Worm (Caenorhabditis elegans) whole organism, L1 larva: Measurements from ENCODE around the gene tftc-3.

ENCODE experiments used
- C04F5.9 ChIP-seq: sonication (generic microtip); optimal IDR thresholded peaks from 2 replicates; lab custom pipeline; 2016; ENCODE audit warnings: missing genetic modification characterization, missing compliant biosample characterization
- C34B4.2 ChIP-seq: sonication (generic microtip); optimal IDR thresholded peaks from 2 replicates; lab custom pipeline; 2017; ENCODE audit warnings: mild to moderate bottlenecking, missing genetic modification characterization, missing compliant biosample characterization
- isw-1 ChIP-seq: fragments of 200-800 bp; sonication (Bioruptor generic); IDR thresholded peaks from 2 replicates; pipeline ENCODE4 v1.3.6; 2022; ENCODE audit warnings: missing genetic modification characterization, missing compliant biosample characterization
- lsy-2 ChIP-seq, 2 experiments: fragments of 150-350 bp; optimal IDR thresholded peaks; 2 replicates each; lab custom pipeline; 2014; ENCODE audit warnings: missing biosample characterization in 2 of 2, missing genetic modification characterization in 2 of 2
- nhr-28 ChIP-seq: fragments of 150-350 bp; optimal IDR thresholded peaks from 2 replicates; lab custom pipeline; 2014; ENCODE audit warnings: missing biosample characterization, missing genetic modification characterization
- pqm-1 ChIP-seq: sonication (generic microtip); optimal IDR thresholded peaks from 3 replicates; lab custom pipeline; 2017; ENCODE audit warnings: missing biosample characterization, missing genetic modification characterization
- snpc-4 ChIP-seq: fragments of 150-350 bp; optimal IDR thresholded peaks from 2 replicates; lab custom pipeline; 2014; ENCODE audit warnings: missing biosample characterization, missing genetic modification characterization
- unc-62 ChIP-seq: fragments of 150-350 bp; optimal IDR thresholded peaks from 2 replicates; lab custom pipeline; 2014; ENCODE audit warnings: missing biosample characterization, missing genetic modification reagents, missing genetic modification characterization
- zag-1 ChIP-seq: fragments of 150-350 bp; optimal IDR thresholded peaks from 2 replicates; lab custom pipeline; 2014; ENCODE audit warnings: missing biosample characterization, missing genetic modification characterization

DNA sequence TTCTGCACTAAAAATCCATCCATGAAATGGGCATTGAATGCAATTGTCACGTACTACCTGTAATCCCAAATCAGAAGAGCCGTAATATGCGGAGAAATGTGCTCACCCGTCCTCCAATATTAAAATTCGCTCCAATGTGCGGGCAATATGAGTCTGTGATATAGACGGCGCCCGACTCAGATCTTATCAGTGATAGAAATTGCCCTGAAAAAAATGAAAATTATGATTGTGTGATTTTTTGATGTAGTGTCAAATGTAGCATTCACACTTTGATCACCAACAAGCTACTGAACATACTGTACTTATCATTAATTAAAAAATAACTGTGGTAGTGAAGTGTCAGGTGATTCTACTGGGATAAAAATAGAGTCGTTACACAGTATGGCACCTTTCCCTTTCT lies 14.5 kb upstream of the tftc-3 start:
- TF ChIP-seq C34B4.2 (tag; lab: Kevin White, UChicago) (no peak), zag-1 (no peak), nhr-28 (tag; lab: Kevin White, UChicago) (no peak), snpc-4 (no peak), lsy-2 (tag; optimal IDR thresholded peaks at IDR 0.05; lab: Kevin White, UChicago) (no peak), isw-1 (GFP tag; lab: Robert Waterston, UW) (no peak), pqm-1 (no peak), unc-62 (no peak), C04F5.9 (tag; lab: Kevin White, UChicago) (no peak)
